Worm (Caenorhabditis elegans) whole organism, young adult: Measurements from ENCODE around the gene teg-1.

Experiments
- B0019.2 ChIP-seq: fragments of 200-800 bp; sonication (Bioruptor generic); conservative IDR thresholded peaks from 2 replicates; pipeline ENCODE4 v1.3.6; 2022; ENCODE audit warnings: missing genetic modification reagents, missing genetic modification characterization, missing compliant biosample characterization
- C17E4.6 ChIP-seq: fragments of 200-800 bp; sonication (Bioruptor generic); IDR thresholded peaks from 2 replicates; pipeline ENCODE4 v1.3.6; 2022; ENCODE audit warnings: missing genetic modification reagents, missing genetic modification characterization, missing compliant biosample characterization
- D2030.7 ChIP-seq: fragments of 200-800 bp; sonication (Bioruptor generic); IDR thresholded peaks from 2 replicates; pipeline ENCODE4 v1.3.6; 2022; ENCODE audit warnings: missing genetic modification reagents, missing genetic modification characterization, missing compliant biosample characterization
- F22D6.2 ChIP-seq: sonication (generic microtip); optimal IDR thresholded peaks from 2 replicates; lab custom pipeline; 2016; ENCODE audit warnings: mild to moderate bottlenecking, missing genetic modification characterization, missing compliant biosample characterization
- F57A8.1 ChIP-seq: fragments of 200-800 bp; sonication (Bioruptor generic); optimal IDR thresholded peaks from 2 replicates; lab custom pipeline; 2018; ENCODE audit warnings: mild to moderate bottlenecking, missing genetic modification characterization, moderate library complexity, missing compliant biosample characterization
- K12H6.12 ChIP-seq: fragments of 200-800 bp; sonication (Bioruptor generic); optimal IDR thresholded peaks from 2 replicates; lab custom pipeline; 2018; ENCODE audit warnings: mild to moderate bottlenecking, missing genetic modification characterization, missing compliant biosample characterization
- T07F8.4 ChIP-seq: sonication (generic microtip); optimal IDR thresholded peaks from 2 replicates; lab custom pipeline; 2016; ENCODE audit warnings: mild to moderate bottlenecking, missing genetic modification characterization, moderate library complexity, missing compliant biosample characterization
- Y53G8AR.9 ChIP-seq: fragments of 200-800 bp; sonication (Bioruptor generic); conservative IDR thresholded peaks from 2 replicates; pipeline ENCODE4 v1.3.6; 2022; ENCODE audit warnings: missing genetic modification reagents, missing genetic modification characterization, missing compliant biosample characterization
- akir-1 ChIP-seq: fragments of 200-800 bp; sonication (Bioruptor generic); optimal IDR thresholded peaks from 2 replicates; lab custom pipeline; 2018; ENCODE audit warnings: mild to moderate bottlenecking, missing genetic modification characterization, moderate library complexity, missing compliant biosample characterization
- aptf-2 ChIP-seq: fragments of 200-800 bp; sonication (Bioruptor generic); conservative IDR thresholded peaks from 2 replicates; pipeline ENCODE4 v1.3.6; 2022; ENCODE audit warnings: missing genetic modification reagents, missing genetic modification characterization, missing compliant biosample characterization
- aptf-3 ChIP-seq: fragments of 200-800 bp; sonication (Bioruptor generic); IDR thresholded peaks from 2 replicates; pipeline ENCODE4 v1.3.6; 2022; ENCODE audit warnings: missing genetic modification characterization, missing compliant biosample characterization
- atf-7 ChIP-seq: sonication (generic microtip); optimal IDR thresholded peaks from 2 replicates; lab custom pipeline; 2017; ENCODE audit warnings: mild to moderate bottlenecking, missing genetic modification characterization, missing compliant biosample characterization
- athp-1 ChIP-seq: sonication (generic microtip); optimal IDR thresholded peaks from 2 replicates; lab custom pipeline; 2017; ENCODE audit warnings: mild to moderate bottlenecking, missing genetic modification characterization, missing compliant biosample characterization
- ceh-100 ChIP-seq: fragments of 200-800 bp; sonication (Bioruptor generic); IDR thresholded peaks from 2 replicates; pipeline ENCODE4 v1.3.6; 2022; ENCODE audit warnings: missing genetic modification reagents, missing genetic modification characterization, missing compliant biosample characterization
- ceh-79 ChIP-seq: sonication (generic microtip); optimal IDR thresholded peaks from 2 replicates; lab custom pipeline; 2017; ENCODE audit warnings: mild to moderate bottlenecking, missing genetic modification characterization, missing compliant biosample characterization
- chd-7 ChIP-seq: sonication (generic microtip); optimal IDR thresholded peaks from 2 replicates; lab custom pipeline; 2016; ENCODE audit warnings: mild to moderate bottlenecking, missing genetic modification characterization, moderate library complexity, missing compliant biosample characterization
- dox-1 ChIP-seq: fragments of 200-800 bp; sonication (Bioruptor generic); IDR thresholded peaks from 2 replicates; pipeline ENCODE4 v1.3.6; 2022; ENCODE audit warnings: missing genetic modification reagents, missing genetic modification characterization, missing compliant biosample characterization
- dpl-1 ChIP-seq: fragments of 150-350 bp; optimal IDR thresholded peaks from 2 replicates; lab custom pipeline; 2014; ENCODE audit warnings: missing biosample characterization, missing genetic modification reagents, missing genetic modification characterization
- efl-1 ChIP-seq: fragments of 150-350 bp; optimal IDR thresholded peaks from 2 replicates; lab custom pipeline; 2014; ENCODE audit warnings: missing biosample characterization, missing genetic modification reagents, missing genetic modification characterization
- ekl-4 ChIP-seq: fragments of 200-800 bp; sonication (Bioruptor generic); IDR thresholded peaks from 2 replicates; pipeline ENCODE4 v1.3.6; 2022; ENCODE audit warnings: missing genetic modification reagents, missing genetic modification characterization, missing compliant biosample characterization
- gei-17 ChIP-seq: fragments of 200-800 bp; sonication (Bioruptor generic); optimal IDR thresholded peaks from 2 replicates; lab custom pipeline; 2018; ENCODE audit warnings: mild to moderate bottlenecking, missing genetic modification characterization, missing compliant biosample characterization
- let-526 ChIP-seq: fragments of 200-800 bp; sonication (Bioruptor generic); IDR thresholded peaks from 2 replicates; pipeline ENCODE4 v1.3.6; 2022; ENCODE audit warnings: missing genetic modification reagents, missing genetic modification characterization, missing compliant biosample characterization
- let-607 ChIP-seq, 2 experiments: fragments of 200-800 bp in 1 of 2; sonication (Bioruptor generic) in 1 of 2; sonication (generic microtip) in 1 of 2; optimal IDR thresholded peaks; 2 replicates each; lab custom pipeline; 2016 to 2018; ENCODE audit warnings: mild to moderate bottlenecking in 2 of 2, missing compliant biosample characterization in 2 of 2, missing genetic modification characterization in 2 of 2, moderate library complexity in 2 of 2, missing genotype in 1 of 2
- lin-35 ChIP-seq, 3 experiments: fragments of 150-350 bp in 2 of 3; sonication (generic microtip) in 1 of 3; optimal IDR thresholded peaks; 2 replicates each; lab custom pipeline; 2014 to 2018; ENCODE audit warnings: missing biosample characterization in 3 of 3, missing genetic modification characterization in 3 of 3, missing genetic modification reagents in 3 of 3
- lin-54 ChIP-seq: fragments of 200-800 bp; sonication (Bioruptor generic); optimal IDR thresholded peaks from 2 replicates; lab custom pipeline; 2018; ENCODE audit warnings: mild to moderate bottlenecking, missing genetic modification characterization, missing compliant biosample characterization
- mcd-1 ChIP-seq: fragments of 200-800 bp; sonication (Bioruptor generic); IDR thresholded peaks from 2 replicates; pipeline ENCODE4 v1.3.6; 2022; ENCODE audit warnings: missing genetic modification reagents, missing genetic modification characterization, missing compliant biosample characterization
- mel-28 ChIP-seq: sonication (generic microtip); optimal IDR thresholded peaks from 2 replicates; lab custom pipeline; 2016; ENCODE audit warnings: borderline replicate concordance, mild to moderate bottlenecking, missing genetic modification characterization, missing compliant biosample characterization
- pbrm-1 ChIP-seq: fragments of 200-800 bp; sonication (Bioruptor generic); IDR thresholded peaks from 2 replicates; pipeline ENCODE4 v1.3.6; 2022; ENCODE audit warnings: missing genetic modification reagents, missing genetic modification characterization, missing compliant biosample characterization
- sdz-38 ChIP-seq: sonication (generic microtip); optimal IDR thresholded peaks from 2 replicates; lab custom pipeline; 2016; ENCODE audit warnings: missing genotype, missing genetic modification characterization, missing compliant biosample characterization
- snpc-1.1 ChIP-seq: sonication (generic microtip); optimal IDR thresholded peaks from 2 replicates; lab custom pipeline; 2017; ENCODE audit warnings: missing genetic modification characterization, mild to moderate bottlenecking, missing compliant biosample characterization, antibody characterized with exemption, moderate library complexity, missing genotype, missing genetic modification reagents; ENCODE audit not compliant: insufficient read depth
- snpc-4 ChIP-seq, 5 experiments: fragments of 150-350 bp in 1 of 5; sonication (generic microtip) in 4 of 5; optimal IDR thresholded peaks; 2 replicates each; lab custom pipeline; 2014 to 2018; ENCODE audit warnings: missing genetic modification characterization in 5 of 5, missing biosample characterization in 3 of 5, antibody characterized with exemption in 2 of 5, mild to moderate bottlenecking in 2 of 5, missing compliant biosample characterization in 2 of 5, missing genotype in 2 of 5, moderate library complexity in 2 of 5, missing genetic modification reagents in 1 of 5
- somi-1 ChIP-seq: fragments of 200-800 bp; sonication (Bioruptor generic); optimal IDR thresholded peaks from 2 replicates; lab custom pipeline; 2018; ENCODE audit warnings: mild to moderate bottlenecking, missing genetic modification characterization, missing compliant biosample characterization
- tlf-1 ChIP-seq: fragments of 200-800 bp; sonication (Bioruptor generic); optimal IDR thresholded peaks from 2 replicates; lab custom pipeline; 2018; ENCODE audit warnings: mild to moderate bottlenecking, missing genetic modification characterization, missing compliant biosample characterization
- zfh-2 ChIP-seq: fragments of 200-800 bp; sonication (Bioruptor generic); conservative IDR thresholded peaks from 2 replicates; pipeline ENCODE4 v1.3.6; 2022; ENCODE audit warnings: missing genetic modification reagents, missing genetic modification characterization, missing compliant biosample characterization
- ztf-22 ChIP-seq: fragments of 200-800 bp; sonication (Bioruptor generic); optimal IDR thresholded peaks from 2 replicates; lab custom pipeline; 2018; ENCODE audit warnings: mild to moderate bottlenecking, missing genetic modification characterization, moderate library complexity, missing compliant biosample characterization
- ztf-26 ChIP-seq: sonication (generic microtip); optimal IDR thresholded peaks from 2 replicates; lab custom pipeline; 2017; ENCODE audit warnings: missing genetic modification characterization, missing compliant biosample characterization
- ztf-6 ChIP-seq: fragments of 200-800 bp; sonication (Bioruptor generic); IDR thresholded peaks from 2 replicates; pipeline ENCODE4 v1.3.6; 2022; ENCODE audit warnings: missing genetic modification reagents, missing genetic modification characterization, missing compliant biosample characterization

teg-1 gene

ce11 chrIII:11286069-11286468, 32.0 kb downstream of the teg-1 start:
- TF ChIP-seq akir-1 (GFP tag; lab: Kevin White, UChicago): no peak
- TF ChIP-seq somi-1 (GFP tag; lab: Kevin White, UChicago): no peak
- TF ChIP-seq ztf-22: no peak
- TF ChIP-seq dpl-1: peak; percentile 43
- TF ChIP-seq ceh-79 (tag; lab: Kevin White, UChicago): no peak
- peak in 1 of 3 experiments; percentile 44 for TF ChIP-seq lin-35 (GFP tag; optimal IDR thresholded peaks at IDR 0.05; lab: Kevin White, UChicago)
- 0 out of 2 replicates have a peak, but pooled peaks have one; percentile 17 for TF ChIP-seq ceh-100 (GFP tag; lab: Robert Waterston, UW)
- peak; percentile 83 for TF ChIP-seq lin-54 (GFP tag; lab: Kevin White, UChicago)
- 0 out of 2 replicates have a peak, but pooled peaks have one; percentile 21 for TF ChIP-seq D2030.7 (GFP tag; lab: Robert Waterston, UW)
- TF ChIP-seq tlf-1: no peak
- no peak for TF ChIP-seq let-526 (GFP tag; lab: Robert Waterston, UW)
- peak; percentile 62 for TF ChIP-seq efl-1 (GFP tag; lab: Kevin White, UChicago)
- no peak for TF ChIP-seq F22D6.2 (tag; lab: Kevin White, UChicago)
- TF ChIP-seq sdz-38 (tag; lab: Kevin White, UChicago): no peak
- no peak for TF ChIP-seq atf-7 (tag; lab: Kevin White, UChicago)
- no peak for TF ChIP-seq zfh-2
- no peak for TF ChIP-seq C17E4.6 (GFP tag; lab: Robert Waterston, UW)
- TF ChIP-seq mcd-1 (GFP tag; lab: Robert Waterston, UW): peak; percentile 45
- peak in 1 of 2 experiments; percentile 18 for TF ChIP-seq let-607 (tag; optimal IDR thresholded peaks at IDR 0.05; lab: Kevin White, UChicago)

DNA sequence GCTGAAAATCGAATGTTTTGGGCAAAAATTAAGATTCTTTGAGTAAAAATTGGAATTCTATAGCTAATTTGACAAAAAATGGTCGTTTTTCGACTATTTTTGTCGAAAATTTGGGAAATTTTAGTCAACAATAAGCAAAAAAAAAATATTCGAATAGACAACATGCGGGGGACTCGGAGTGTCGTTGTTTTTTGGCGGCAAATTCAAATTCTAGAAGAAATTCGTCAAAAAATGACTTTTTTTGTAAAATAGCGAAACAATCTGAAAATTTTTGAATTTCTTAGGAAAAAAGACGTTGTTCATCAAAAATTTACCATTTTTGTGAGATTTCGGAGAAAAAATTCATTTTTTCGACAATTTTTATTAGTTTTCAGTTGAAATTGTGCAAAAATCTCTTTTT, 34.4 kb downstream of the teg-1 start:
- TF ChIP-seq snpc-4 (GFP tag; optimal IDR thresholded peaks at IDR 0.05; lab: Kevin White, UChicago) (no peak), snpc-4 (tag; optimal IDR thresholded peaks at IDR 0.05; lab: Kevin White, UChicago) (no peak), ztf-26 (tag; lab: Kevin White, UChicago) (no peak), Y53G8AR.9 (no peak)

DNA sequence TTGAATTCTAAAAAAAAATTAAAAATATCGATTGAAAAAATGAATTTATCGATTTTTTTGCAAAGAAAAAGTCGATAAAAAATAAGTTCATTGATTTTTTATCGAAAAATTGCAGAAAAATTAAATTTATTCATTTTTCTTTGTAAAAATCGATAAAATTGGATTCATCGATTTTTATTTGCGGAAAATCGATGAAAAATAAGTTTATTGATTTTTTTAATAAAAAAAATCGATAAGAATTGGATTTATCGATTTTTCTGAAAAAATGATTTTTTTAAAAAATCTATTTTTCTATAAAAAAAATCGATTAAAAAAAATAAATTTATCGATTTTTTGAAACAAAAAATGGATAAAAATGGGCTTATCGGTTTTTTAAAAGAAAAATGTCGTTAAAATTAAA, 38.1 kb downstream of the teg-1 start:
- TF ChIP-seq mel-28 (tag; lab: Kevin White, UChicago) (no peak), F57A8.1 (GFP tag; lab: Kevin White, UChicago) (no peak), gei-17 (no peak), lin-54 (GFP tag; lab: Kevin White, UChicago) (no peak), B0019.2 (no peak), athp-1 (tag; lab: Kevin White, UChicago) (no peak)

DNA sequence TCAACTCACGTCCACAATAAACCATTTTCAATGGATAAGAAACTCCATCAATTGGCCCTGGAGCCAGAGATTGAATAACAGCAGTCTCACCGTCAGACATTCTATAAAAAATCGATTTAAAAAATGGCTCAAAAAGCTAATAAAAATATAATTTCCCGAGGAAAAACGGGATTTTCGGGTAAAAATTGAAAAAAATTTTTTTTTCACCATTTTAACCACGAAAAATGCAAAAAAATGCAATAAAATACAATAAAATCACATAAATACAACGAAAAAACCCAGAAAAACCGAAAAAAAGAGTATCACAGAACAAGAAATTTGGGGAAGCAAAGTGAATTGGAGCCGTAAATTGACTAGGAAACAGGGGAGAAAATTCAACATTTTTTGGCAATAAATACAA, 39.2 kb downstream of the teg-1 start, which contains the start of gene Y47D3A.21:
Gene Y47D3A.21, minus strand, starts transcription at position 101 of the 400 bp plus-strand sequence.
- no peak for TF ChIP-seq ekl-4
- no peak for TF ChIP-seq F22D6.2 (tag; lab: Kevin White, UChicago)
- no peak for TF ChIP-seq K12H6.12
- TF ChIP-seq lin-54 (GFP tag; lab: Kevin White, UChicago): no peak
- TF ChIP-seq aptf-2 (GFP tag; lab: Robert Waterston, UW): no peak
- TF ChIP-seq chd-7: no peak
- TF ChIP-seq ztf-6: no peak
- TF ChIP-seq snpc-1.1 (tag; lab: Kevin White, UChicago): no peak
- TF ChIP-seq dox-1 (GFP tag; lab: Robert Waterston, UW): no peak
- TF ChIP-seq pbrm-1: no peak
- TF ChIP-seq T07F8.4 (tag; lab: Kevin White, UChicago): no peak
- TF ChIP-seq aptf-3 (GFP tag; lab: Robert Waterston, UW): no peak
- no peak for TF ChIP-seq gei-17
- TF ChIP-seq tlf-1: no peak
